Worm (Caenorhabditis elegans): ENCODE data around the gene clec-163.

- TF ChIP-seq snpc-4 (tag; optimal IDR thresholded peaks at IDR 0.05) (no peak), nhr-76 (tag; optimal IDR thresholded peaks at IDR 0.05) (no peak), fkh-10 (GFP tag; optimal IDR thresholded peaks at IDR 0.05) (no peak), lin-39 (tag; optimal IDR thresholded peaks at IDR 0.05) (no peak)
These were observed 13.1 kb downstream of the clec-163 start for ce11 chrIII:10807236-10807635.
